Fruit fly (Drosophila melanogaster) whole organism, embryonic: ENCODE data around the gene THG.

ENCODE experiments used
- C15 ChIP-seq: fragments of 200-800 bp; sonication (Bioruptor generic); IDR thresholded peaks from 3 replicates; pipeline ENCODE4 v1.3.6; 2022; ENCODE audit warnings: missing biosample characterization, missing genetic modification characterization
- CG15696 ChIP-seq: fragments of 200-800 bp; sonication (Bioruptor generic); optimal IDR thresholded peaks from 2 replicates; lab custom pipeline; 2019; ENCODE audit warnings: missing biosample characterization, mild to moderate bottlenecking, missing genetic modification characterization, moderate library complexity
- CG9932 ChIP-seq: fragments of 200-800 bp; sonication (Bioruptor generic); IDR thresholded peaks from 2 replicates; pipeline ENCODE4 v1.3.6; 2022; ENCODE audit warnings: missing biosample characterization, missing genetic modification characterization
- Fer3 ChIP-seq: fragments of 200-800 bp; sonication (Bioruptor generic); optimal IDR thresholded peaks from 2 replicates; lab custom pipeline; 2018; ENCODE audit warnings: missing biosample characterization, mild to moderate bottlenecking, missing genetic modification characterization, moderate library complexity
- Gsc ChIP-seq: fragments of 200-800 bp; sonication (Bioruptor generic); IDR thresholded peaks from 2 replicates; pipeline ENCODE4 v1.3.6; 2022; ENCODE audit warnings: missing biosample characterization, missing genetic modification characterization
- H15 ChIP-seq: fragments of 200-800 bp; sonication (Bioruptor generic); IDR thresholded peaks from 3 replicates; pipeline ENCODE4 v1.3.6; 2022; ENCODE audit warnings: missing biosample characterization, missing genetic modification characterization
- nerfin-1 ChIP-seq: fragments of 200-800 bp; sonication (Bioruptor generic); optimal IDR thresholded peaks from 3 replicates; lab custom pipeline; 2019; ENCODE audit warnings: missing biosample characterization, mild to moderate bottlenecking, missing genetic modification characterization, moderate library complexity
- ranshi ChIP-seq: fragments of 200-800 bp; sonication (Bioruptor generic); IDR thresholded peaks from 2 replicates; pipeline ENCODE4 v1.3.6; 2022; ENCODE audit warnings: missing biosample characterization, missing genetic modification characterization
- tll ChIP-seq, 2 experiments: fragments of 200-800 bp in 1 of 2; fragments of >200 bp in 1 of 2; sonication (Bioruptor generic) in 1 of 2; optimal IDR thresholded peaks; 2 replicates each; lab custom pipeline; 2017 to 2019; ENCODE audit warnings: missing biosample characterization in 2 of 2, missing genetic modification characterization in 2 of 2, mild to moderate bottlenecking in 1 of 2, moderate library complexity in 1 of 2
- zen ChIP-seq: fragments of 200-800 bp; sonication (Bioruptor generic); optimal IDR thresholded peaks from 3 replicates; lab custom pipeline; 2018; ENCODE audit warnings: missing biosample characterization, mild to moderate bottlenecking, missing genetic modification characterization, moderate library complexity

- TF ChIP-seq ranshi (no peak), tll (GFP tag; optimal IDR thresholded peaks at IDR 0.05; lab: Kevin White, UChicago) (no peak), nerfin-1 (tag; lab: Kevin White, UChicago) (no peak), CG15696 (tag; lab: Kevin White, UChicago) (no peak), CG9932 (no peak), Gsc (GFP tag; lab: Robert Waterston, UW) (no peak), C15 (no peak), zen (tag; lab: Kevin White, UChicago) (no peak), H15 (GFP tag; lab: Robert Waterston, UW) (no peak), Fer3 (tag; lab: Kevin White, UChicago) (no peak)
Observed at dm6 chr2L:14997370-14997769, 12.2 kb downstream of the THG start, which contains the start of gene mol.
